Worm (Caenorhabditis elegans): ENCODE results near the gene K01A6.8.

K01A6.8 gene

DNA sequence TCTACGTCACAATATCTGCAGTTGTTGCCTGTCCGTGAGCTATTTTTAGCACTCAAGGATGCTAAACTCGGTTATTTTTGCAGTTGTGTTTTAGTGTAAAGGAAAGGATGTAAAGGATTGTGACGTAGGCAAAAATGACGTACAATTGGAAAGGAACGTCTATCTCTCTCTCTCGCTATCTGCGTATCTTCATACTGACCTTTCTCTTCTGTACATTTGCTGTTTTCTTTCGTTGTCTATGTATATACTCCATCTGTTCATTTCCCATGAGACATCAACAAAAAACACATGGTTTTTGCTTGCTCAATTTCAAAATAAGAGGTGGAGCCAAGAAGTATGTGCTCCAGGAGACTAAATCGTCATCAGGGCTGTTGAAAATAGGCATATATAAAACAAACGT is 7.1 kb upstream of the K01A6.8 start:
- TF ChIP-seq hmbx-1 (tag; optimal IDR thresholded peaks at IDR 0.05) (no peak), scrt-1 (GFP tag; IDR thresholded peaks at IDR 0.05) (no peak), tbx-11 (GFP tag; IDR thresholded peaks at IDR 0.05) (no peak), F13C5.2 (tag; optimal IDR thresholded peaks at IDR 0.05) (no peak), tra-4 (tag; optimal IDR thresholded peaks at IDR 0.05) (no peak), ama-1 (optimal IDR thresholded peaks at IDR 0.05) (no peak), tbx-37 (GFP tag; conservative IDR thresholded peaks at IDR 0.05) (no peak), hmg-4 (GFP tag; optimal IDR thresholded peaks at IDR 0.05) (no peak), ets-7 (tag; optimal IDR thresholded peaks at IDR 0.05) (no peak), B0310.2 (tag; optimal IDR thresholded peaks at IDR 0.05) (no peak)

DNA sequence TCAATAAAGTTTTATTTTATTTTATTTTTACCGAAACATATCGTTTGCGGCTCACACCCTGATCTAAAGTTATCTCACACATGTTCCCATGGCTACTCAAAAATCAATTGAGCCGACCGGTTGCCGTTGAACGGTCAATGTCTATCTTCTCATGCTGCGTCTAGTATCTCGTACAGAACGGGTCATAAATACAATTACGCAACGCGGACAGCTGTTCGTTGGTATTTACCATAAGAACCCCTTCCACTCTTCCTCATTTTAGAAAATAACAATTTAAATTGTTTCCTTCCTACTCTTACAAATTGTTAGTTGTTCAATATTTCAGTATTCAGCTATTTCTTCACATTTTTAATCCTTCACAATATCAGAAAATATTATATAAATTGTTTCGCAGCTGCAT is 6.6 kb upstream of the K01A6.8 start:
- TF ChIP-seq tra-4 (tag; optimal IDR thresholded peaks at IDR 0.05) (no peak), ceh-36 (tag; optimal IDR thresholded peaks at IDR 0.05) (no peak), hmg-4 (GFP tag; optimal IDR thresholded peaks at IDR 0.05) (no peak), hnd-1 (tag; optimal IDR thresholded peaks at IDR 0.05) (no peak), sea-1 (GFP tag; conservative IDR thresholded peaks at IDR 0.05) (no peak), flt-1 (GFP tag; IDR thresholded peaks at IDR 0.05) (no peak), ama-1 (optimal IDR thresholded peaks at IDR 0.05) (no peak), pes-1 (GFP tag; IDR thresholded peaks at IDR 0.05) (no peak), F13C5.2 (tag; optimal IDR thresholded peaks at IDR 0.05) (no peak), tbx-11 (GFP tag; IDR thresholded peaks at IDR 0.05) (no peak), B0310.2 (tag; optimal IDR thresholded peaks at IDR 0.05) (no peak), aly-1 (tag; optimal IDR thresholded peaks at IDR 0.05) (no peak), ets-7 (tag; optimal IDR thresholded peaks at IDR 0.05) (no peak), scrt-1 (GFP tag; IDR thresholded peaks at IDR 0.05) (no peak), tbx-37 (GFP tag; conservative IDR thresholded peaks at IDR 0.05) (no peak)

DNA sequence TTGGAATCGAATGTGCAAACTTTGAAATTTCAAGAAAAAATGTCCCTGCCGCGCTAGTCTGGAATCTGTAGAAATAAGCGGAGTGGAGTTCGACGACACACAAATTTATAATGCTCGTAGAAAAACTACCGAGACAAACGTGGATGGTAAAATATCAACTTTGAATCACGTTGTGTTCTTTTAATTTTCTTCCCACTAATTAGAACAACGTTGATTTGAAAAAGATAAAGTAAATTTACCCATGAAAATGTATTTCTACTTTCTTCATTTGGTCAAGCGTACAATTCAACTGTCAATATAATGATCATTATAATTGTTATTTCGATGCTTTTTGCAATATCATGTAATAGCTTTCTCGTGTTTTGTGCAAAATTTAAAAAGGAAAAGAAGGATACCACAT is 5.2 kb upstream of the K01A6.8 start, which contains the start of gene K01A6.5:
K01A6.5 (plus strand) TSS at position 301 of the 400 bp plus-strand sequence.
- TF ChIP-seq hnd-1 (tag; optimal IDR thresholded peaks at IDR 0.05) = no peak
- TF ChIP-seq ama-1 (optimal IDR thresholded peaks at IDR 0.05) = no peak
- TF ChIP-seq tbx-11 (GFP tag; IDR thresholded peaks at IDR 0.05) = no peak
- TF ChIP-seq aly-1 (tag; optimal IDR thresholded peaks at IDR 0.05) = no peak
- no peak for TF ChIP-seq B0310.2 (tag; optimal IDR thresholded peaks at IDR 0.05)
- TF ChIP-seq pes-1 (GFP tag; IDR thresholded peaks at IDR 0.05) = no peak
- TF ChIP-seq scrt-1 (GFP tag; IDR thresholded peaks at IDR 0.05) = no peak
- TF ChIP-seq ceh-13 (GFP tag; optimal IDR thresholded peaks at IDR 0.05) = no peak
- no peak for TF ChIP-seq tra-4 (tag; optimal IDR thresholded peaks at IDR 0.05)
- no peak for TF ChIP-seq F13C5.2 (tag; optimal IDR thresholded peaks at IDR 0.05)
- no peak for TF ChIP-seq ets-7 (tag; optimal IDR thresholded peaks at IDR 0.05)
- TF ChIP-seq flt-1 (GFP tag; IDR thresholded peaks at IDR 0.05) = no peak
- TF ChIP-seq hmg-4 (GFP tag; optimal IDR thresholded peaks at IDR 0.05) = no peak
- TF ChIP-seq hmbx-1 (tag; optimal IDR thresholded peaks at IDR 0.05) = no peak

DNA sequence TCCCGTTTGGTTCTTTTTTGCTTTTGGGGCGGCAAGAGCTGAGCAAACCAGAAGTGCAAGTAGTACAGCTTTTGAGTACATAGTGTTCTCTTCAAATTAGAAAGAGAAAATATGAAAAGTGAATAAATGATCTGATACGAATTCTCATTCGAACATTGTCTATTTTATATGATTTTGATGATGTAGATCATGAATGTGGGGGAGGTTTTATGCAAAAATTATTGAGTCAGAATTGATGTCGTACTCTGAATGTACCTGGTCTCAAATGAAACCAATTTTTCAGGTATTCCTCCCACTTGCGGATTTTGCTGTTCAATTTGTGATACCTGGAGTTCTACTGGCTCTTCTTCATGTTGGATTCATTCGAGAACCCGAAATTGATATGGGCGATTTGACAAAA is 3.0 kb upstream of the K01A6.8 start, which contains the start of gene K01A6.4:
K01A6.4 (minus strand) TSS at position 101 of the 400 bp plus-strand sequence.
- TF ChIP-seq scrt-1 (GFP tag; IDR thresholded peaks at IDR 0.05) (no peak), aly-1 (tag; optimal IDR thresholded peaks at IDR 0.05) (no peak), tbx-11 (GFP tag; IDR thresholded peaks at IDR 0.05) (no peak), flt-1 (GFP tag; IDR thresholded peaks at IDR 0.05) (no peak), B0310.2 (tag; optimal IDR thresholded peaks at IDR 0.05) (no peak), F13C5.2 (tag; optimal IDR thresholded peaks at IDR 0.05) (no peak), hmg-4 (GFP tag; optimal IDR thresholded peaks at IDR 0.05) (no peak), ceh-13 (GFP tag; optimal IDR thresholded peaks at IDR 0.05) (no peak), ets-7 (tag; optimal IDR thresholded peaks at IDR 0.05) (no peak), ceh-36 (tag; optimal IDR thresholded peaks at IDR 0.05) (no peak), tra-4 (tag; optimal IDR thresholded peaks at IDR 0.05) (no peak), hmbx-1 (tag; optimal IDR thresholded peaks at IDR 0.05) (no peak), ama-1 (optimal IDR thresholded peaks at IDR 0.05) (no peak)

DNA sequence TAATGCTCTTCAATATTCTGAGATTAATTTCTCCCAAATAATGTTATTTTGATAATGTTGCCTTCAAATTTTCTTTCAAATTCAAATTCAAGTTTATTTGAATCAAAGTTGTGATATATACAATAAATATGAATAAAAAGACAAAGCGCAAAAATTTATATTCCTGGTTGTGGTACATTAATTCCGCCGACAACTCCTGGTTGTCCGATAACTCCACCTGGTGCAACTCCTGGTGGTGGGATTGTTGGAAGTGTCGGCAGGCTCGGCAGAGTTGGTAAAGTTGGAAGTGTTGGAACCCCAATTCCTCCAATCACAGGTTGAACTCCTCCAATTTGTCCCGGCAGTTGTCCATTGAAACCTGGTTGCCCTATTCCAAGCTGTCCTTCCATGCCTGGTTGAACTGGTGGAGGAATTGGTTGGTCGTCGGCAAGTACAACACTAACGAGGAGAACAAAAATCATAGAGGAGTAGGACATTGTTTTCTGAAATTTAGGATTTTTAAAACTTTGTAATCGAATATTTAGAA is 986 bp upstream of the K01A6.8 start, which contains the start of gene K01A6.7:
K01A6.7 (minus strand) TSS at position 476 of the 526 bp plus-strand sequence.
- TF ChIP-seq aly-1 (tag; optimal IDR thresholded peaks at IDR 0.05) = no peak
- TF ChIP-seq ceh-13 (GFP tag; optimal IDR thresholded peaks at IDR 0.05) = no peak
- TF ChIP-seq pes-1 (GFP tag; IDR thresholded peaks at IDR 0.05) = no peak
- no peak for TF ChIP-seq ceh-36 (tag; optimal IDR thresholded peaks at IDR 0.05)
- no peak for TF ChIP-seq B0310.2 (tag; optimal IDR thresholded peaks at IDR 0.05)
- TF ChIP-seq sea-1 (GFP tag; conservative IDR thresholded peaks at IDR 0.05) = no peak
- TF ChIP-seq scrt-1 (GFP tag; IDR thresholded peaks at IDR 0.05) = no peak
- no peak for TF ChIP-seq F13C5.2 (tag; optimal IDR thresholded peaks at IDR 0.05)
- no peak for TF ChIP-seq ets-7 (tag; optimal IDR thresholded peaks at IDR 0.05)
- no peak for TF ChIP-seq hnd-1 (tag; optimal IDR thresholded peaks at IDR 0.05)
- no peak for TF ChIP-seq tbx-37 (GFP tag; conservative IDR thresholded peaks at IDR 0.05)

DNA sequence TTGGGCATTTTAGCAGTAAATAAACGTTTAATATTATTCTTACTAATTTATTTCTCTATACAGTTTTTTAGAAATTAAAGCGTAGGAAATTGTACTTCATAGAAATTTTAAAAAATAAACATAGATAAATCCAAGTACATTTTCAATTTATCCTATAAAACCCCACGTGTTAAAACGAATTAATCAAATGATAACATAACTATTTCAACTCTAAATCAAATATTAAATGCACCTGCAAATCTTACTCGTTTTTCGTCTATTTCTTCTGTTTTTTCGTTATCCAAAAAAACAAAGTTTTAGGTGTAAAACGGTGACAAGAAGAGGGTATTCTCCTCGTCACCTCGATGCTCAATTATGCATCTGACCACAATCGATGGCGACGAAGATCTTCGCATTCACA is 2.1 kb downstream of the K01A6.8 start, which contains the start of gene K01A6.6:
K01A6.6 (plus strand) TSS at position 301 of the 400 bp plus-strand sequence.
- TF ChIP-seq ama-1 (optimal IDR thresholded peaks at IDR 0.05) (no peak), tbx-37 (GFP tag; conservative IDR thresholded peaks at IDR 0.05) (no peak), ceh-36 (tag; optimal IDR thresholded peaks at IDR 0.05) (no peak), scrt-1 (GFP tag; IDR thresholded peaks at IDR 0.05) (no peak), tra-4 (tag; optimal IDR thresholded peaks at IDR 0.05) (no peak), sea-1 (GFP tag; conservative IDR thresholded peaks at IDR 0.05) (no peak), hnd-1 (tag; optimal IDR thresholded peaks at IDR 0.05) (no peak), F13C5.2 (tag; optimal IDR thresholded peaks at IDR 0.05) (no peak), hmg-4 (GFP tag; optimal IDR thresholded peaks at IDR 0.05) (no peak), pes-1 (GFP tag; IDR thresholded peaks at IDR 0.05) (no peak), flt-1 (GFP tag; IDR thresholded peaks at IDR 0.05) (no peak), B0310.2 (tag; optimal IDR thresholded peaks at IDR 0.05) (no peak), aly-1 (tag; optimal IDR thresholded peaks at IDR 0.05) (no peak)

DNA sequence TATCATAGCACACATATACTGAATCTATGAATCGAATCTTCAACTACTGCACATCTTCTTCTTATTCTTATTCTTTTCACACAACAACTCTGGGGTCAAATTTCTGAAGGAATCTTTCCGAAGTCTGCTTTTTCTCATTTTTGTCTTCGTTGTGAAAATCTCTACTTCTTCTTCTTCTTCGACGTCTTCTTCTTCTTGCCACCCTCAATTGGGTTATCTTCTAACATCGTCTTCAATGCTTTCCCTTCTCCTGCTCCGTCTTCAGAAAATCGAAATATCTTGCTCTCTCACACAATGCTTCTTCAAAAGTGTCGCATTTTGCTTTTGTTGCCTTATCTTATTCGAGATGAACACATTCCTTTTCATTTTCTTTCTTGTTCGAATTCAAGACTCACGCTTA is 13.9 kb downstream of the K01A6.8 start:
- no peak for TF ChIP-seq ceh-13 (GFP tag; optimal IDR thresholded peaks at IDR 0.05)
- no peak for TF ChIP-seq flt-1 (GFP tag; IDR thresholded peaks at IDR 0.05)
- TF ChIP-seq tbx-11 (GFP tag; IDR thresholded peaks at IDR 0.05) = no peak
- no peak for TF ChIP-seq tra-4 (tag; optimal IDR thresholded peaks at IDR 0.05)
- TF ChIP-seq ama-1 (optimal IDR thresholded peaks at IDR 0.05) = no peak
- no peak for TF ChIP-seq pes-1 (GFP tag; IDR thresholded peaks at IDR 0.05)
- TF ChIP-seq F13C5.2 (tag; optimal IDR thresholded peaks at IDR 0.05) = no peak
- no peak for TF ChIP-seq hnd-1 (tag; optimal IDR thresholded peaks at IDR 0.05)
- no peak for TF ChIP-seq ceh-36 (tag; optimal IDR thresholded peaks at IDR 0.05)
- TF ChIP-seq scrt-1 (GFP tag; IDR thresholded peaks at IDR 0.05) = no peak
- TF ChIP-seq aly-1 (tag; optimal IDR thresholded peaks at IDR 0.05) = no peak
- no peak for TF ChIP-seq hmbx-1 (tag; optimal IDR thresholded peaks at IDR 0.05)
- TF ChIP-seq hmg-4 (GFP tag; optimal IDR thresholded peaks at IDR 0.05) = no peak
